Fruit fly (Drosophila melanogaster) whole organism, embryonic: ENCODE measurements around the gene Ugt316A1.

Experiments
- Atf6 ChIP-seq: fragments of 200-800 bp; sonication (Bioruptor generic); IDR thresholded peaks from 2 replicates; pipeline ENCODE4 v1.3.6; 2022; ENCODE audit warnings: missing biosample characterization, missing genetic modification characterization
- Awh ChIP-seq: fragments of 200-800 bp; sonication (Bioruptor generic); IDR thresholded peaks from 2 replicates; pipeline ENCODE4, ENCODE4 v1.3.6; 2022; ENCODE audit warnings: missing biosample characterization, missing genetic modification characterization
- CG1024 ChIP-seq: fragments of 200-800 bp; sonication (Bioruptor generic); IDR thresholded peaks from 2 replicates; pipeline ENCODE4 v1.3.6; 2022; ENCODE audit warnings: missing biosample characterization, missing genetic modification characterization
- CG10431 ChIP-seq: fragments of 200-800 bp; sonication (Bioruptor generic); optimal IDR thresholded peaks from 3 replicates; lab custom pipeline; 2018; ENCODE audit warnings: missing biosample characterization, mild to moderate bottlenecking, missing genetic modification characterization
- CG11247 ChIP-seq: fragments of 200-800 bp; sonication (Bioruptor generic); IDR thresholded peaks from 2 replicates; pipeline ENCODE4 v1.3.6; 2022; ENCODE audit warnings: missing biosample characterization, missing genetic modification characterization
- CG13775 ChIP-seq: fragments of 200-800 bp; sonication (Bioruptor generic); optimal IDR thresholded peaks from 3 replicates; lab custom pipeline; 2017; ENCODE audit warnings: missing biosample characterization, mild to moderate bottlenecking, missing genetic modification characterization
- CG15269 ChIP-seq: fragments of 200-800 bp; sonication (Bioruptor generic); optimal IDR thresholded peaks from 2 replicates; lab custom pipeline; 2018; ENCODE audit warnings: missing biosample characterization, mild to moderate bottlenecking, missing genetic modification characterization, moderate library complexity
- CG1529 ChIP-seq: fragments of 200-800 bp; sonication (Bioruptor generic); optimal IDR thresholded peaks from 3 replicates; lab custom pipeline; 2018; ENCODE audit warnings: missing biosample characterization, missing genetic modification characterization
- CG1602 ChIP-seq: fragments of 200-800 bp; sonication (Bioruptor generic); optimal IDR thresholded peaks from 3 replicates; lab custom pipeline; 2016; ENCODE audit warnings: missing biosample characterization, missing genetic modification characterization
- CG1603 ChIP-seq: fragments of 200-800 bp; sonication (Bioruptor generic); optimal IDR thresholded peaks from 2 replicates; lab custom pipeline; 2019; ENCODE audit warnings: missing biosample characterization, mild to moderate bottlenecking, missing genetic modification characterization, moderate library complexity
- CG18599 ChIP-seq: fragments of 200-800 bp; sonication (Bioruptor generic); optimal IDR thresholded peaks from 3 replicates; lab custom pipeline; 2017; ENCODE audit warnings: missing biosample characterization, missing genetic modification characterization, mild to moderate bottlenecking, moderate library complexity, missing genetic modification reagents
- CG31441 ChIP-seq: fragments of 200-800 bp; sonication (Bioruptor generic); IDR thresholded peaks from 2 replicates; pipeline ENCODE4 v1.3.6; 2022; ENCODE audit warnings: missing biosample characterization, missing genetic modification characterization
- CG3281 ChIP-seq: fragments of 200-800 bp; sonication (Bioruptor generic); optimal IDR thresholded peaks from 3 replicates; lab custom pipeline; 2017; ENCODE audit warnings: missing biosample characterization, mild to moderate bottlenecking, missing genetic modification characterization
- CG4707 ChIP-seq: fragments of 200-800 bp; sonication (Bioruptor generic); optimal IDR thresholded peaks from 2 replicates; lab custom pipeline; 2018; ENCODE audit warnings: missing biosample characterization, mild to moderate bottlenecking, missing genetic modification characterization, moderate library complexity
- CG4854 ChIP-seq: fragments of 200-800 bp; sonication (Bioruptor generic); optimal IDR thresholded peaks from 2 replicates; lab custom pipeline; 2016; ENCODE audit warnings: missing biosample characterization, missing genetic modification characterization, inconsistent platforms
- CG6689 ChIP-seq: fragments of 200-800 bp; sonication (Bioruptor generic); IDR thresholded peaks from 2 replicates; pipeline ENCODE4 v1.3.6; 2022; ENCODE audit warnings: missing biosample characterization, missing genetic modification characterization
- CG7839 ChIP-seq: fragments of 200-800 bp; sonication (Bioruptor generic); optimal IDR thresholded peaks from 3 replicates; lab custom pipeline; 2018; ENCODE audit warnings: missing biosample characterization, mild to moderate bottlenecking, missing genetic modification characterization, moderate library complexity
- CG7928 ChIP-seq: fragments of 200-800 bp; sonication (Bioruptor generic); optimal IDR thresholded peaks from 2 replicates; lab custom pipeline; 2017; ENCODE audit warnings: missing biosample characterization, mild to moderate bottlenecking, missing genetic modification characterization
- CG8388 ChIP-seq: fragments of 200-800 bp; sonication (Bioruptor generic); optimal IDR thresholded peaks from 2 replicates; lab custom pipeline; 2019; ENCODE audit warnings: missing biosample characterization, mild to moderate bottlenecking, missing genetic modification characterization, moderate library complexity
- CG8765 ChIP-seq: fragments of 200-800 bp; sonication (Bioruptor generic); IDR thresholded peaks from 2 replicates; pipeline ENCODE4 v1.3.6; 2022; ENCODE audit warnings: missing biosample characterization, missing genetic modification characterization
- Camta ChIP-seq: fragments of 200-800 bp; sonication (Bioruptor generic); optimal IDR thresholded peaks from 2 replicates; lab custom pipeline; 2016; ENCODE audit warnings: missing biosample characterization, missing genetic modification characterization
- D ChIP-seq, 2 experiments: fragments of 200-800 bp in 1 of 2; fragments of >200 bp in 1 of 2; sonication (Bioruptor generic) in 1 of 2; optimal IDR thresholded peaks; 2 replicates in 1 of 2; 3 replicates in 1 of 2; lab custom pipeline; 2017; ENCODE audit warnings: mild to moderate bottlenecking in 1 of 2, missing biosample characterization in 1 of 2, missing genetic modification characterization in 1 of 2, missing genetic modification reagents in 1 of 2
- Dip2 ChIP-seq: fragments of 200-800 bp; sonication (Bioruptor generic); IDR thresholded peaks from 2 replicates; pipeline ENCODE4 v1.3.6; 2022; ENCODE audit warnings: missing biosample characterization, missing genetic modification characterization
- Elba2 ChIP-seq: fragments of 200-800 bp; sonication (Bioruptor generic); optimal IDR thresholded peaks from 3 replicates; lab custom pipeline; 2016; ENCODE audit warnings: missing biosample characterization, missing genetic modification characterization
- HHEX ChIP-seq: fragments of 200-800 bp; sonication (Bioruptor generic); optimal IDR thresholded peaks from 3 replicates; lab custom pipeline; 2017; ENCODE audit warnings: missing biosample characterization, mild to moderate bottlenecking, missing genetic modification characterization, missing genetic modification reagents
- Nf-YB ChIP-seq: fragments of 200-800 bp; sonication (Bioruptor generic); optimal IDR thresholded peaks from 3 replicates; lab custom pipeline; 2019; ENCODE audit warnings: missing biosample characterization, mild to moderate bottlenecking, missing genetic modification characterization, moderate library complexity
- Oaz ChIP-seq: fragments of 200-800 bp; sonication (Bioruptor generic); IDR thresholded peaks from 2 replicates; pipeline ENCODE4 v1.3.6; 2022; ENCODE audit warnings: missing biosample characterization, missing genetic modification characterization
- Optix ChIP-seq: fragments of 200-800 bp; sonication (Bioruptor generic); IDR thresholded peaks from 3 replicates; pipeline ENCODE4 v1.3.6; 2022; ENCODE audit warnings: missing biosample characterization, missing genetic modification characterization
- Ssrp ChIP-seq: fragments of 200-800 bp; sonication (Bioruptor generic); optimal IDR thresholded peaks from 2 replicates; lab custom pipeline; 2018; ENCODE audit warnings: missing biosample characterization, mild to moderate bottlenecking, missing genetic modification characterization, moderate library complexity
- abd-A ChIP-seq: fragments of 200-800 bp; sonication (Bioruptor generic); optimal IDR thresholded peaks from 3 replicates; lab custom pipeline; 2019; ENCODE audit warnings: missing biosample characterization, mild to moderate bottlenecking, missing genetic modification characterization, moderate library complexity
- ac ChIP-seq: fragments of 200-800 bp; sonication (Bioruptor generic); optimal IDR thresholded peaks from 3 replicates; lab custom pipeline; 2017; ENCODE audit warnings: missing biosample characterization, mild to moderate bottlenecking, missing genetic modification characterization
- bowl ChIP-seq: fragments of 200-800 bp; sonication (Bioruptor generic); IDR thresholded peaks from 2 replicates; pipeline ENCODE4 v1.3.6; 2022; ENCODE audit warnings: missing biosample characterization, missing genetic modification characterization
- btn ChIP-seq: fragments of 200-800 bp; sonication (Bioruptor generic); optimal IDR thresholded peaks from 2 replicates; lab custom pipeline; 2016; ENCODE audit warnings: missing biosample characterization, missing genetic modification characterization
- cg ChIP-seq: fragments of 200-800 bp; sonication (Bioruptor generic); optimal IDR thresholded peaks from 3 replicates; lab custom pipeline; 2019; ENCODE audit warnings: missing biosample characterization, mild to moderate bottlenecking, missing genetic modification characterization, moderate library complexity
- chif ChIP-seq, 2 experiments: fragments of 200-800 bp; sonication (Bioruptor generic); optimal IDR thresholded peaks; 3 replicates each; lab custom pipeline; 2016; ENCODE audit warnings: missing biosample characterization in 2 of 2, missing genetic modification characterization in 2 of 2
- chinmo ChIP-seq: fragments of 200-800 bp; sonication (Bioruptor generic); IDR thresholded peaks from 4 replicates; pipeline ENCODE4 v1.3.6; 2022; ENCODE audit warnings: missing biosample characterization, missing genetic modification characterization; ENCODE audit not compliant: partially characterized antibody
- ci ChIP-seq: fragments of 200-800 bp; sonication (Bioruptor generic); IDR thresholded peaks from 3 replicates; pipeline ENCODE4 v1.3.6; 2022; ENCODE audit warnings: missing biosample characterization, missing genetic modification characterization
- ewg ChIP-seq: fragments of 200-800 bp; sonication (Bioruptor generic); optimal IDR thresholded peaks from 3 replicates; lab custom pipeline; 2017; ENCODE audit warnings: mild to moderate bottlenecking, missing biosample characterization, missing genetic modification reagents, missing genetic modification characterization
- maf-S ChIP-seq: fragments of 200-800 bp; sonication (Bioruptor generic); optimal IDR thresholded peaks from 2 replicates; lab custom pipeline; 2016; ENCODE audit warnings: missing biosample characterization, missing genetic modification characterization
- mirr ChIP-seq: fragments of 200-800 bp; sonication (Bioruptor generic); optimal IDR thresholded peaks from 3 replicates; lab custom pipeline; 2018; ENCODE audit warnings: missing biosample characterization, mild to moderate bottlenecking, missing genetic modification characterization
- nau ChIP-seq: fragments of 200-800 bp; sonication (Bioruptor generic); optimal IDR thresholded peaks from 3 replicates; lab custom pipeline; 2017; ENCODE audit warnings: missing biosample characterization, mild to moderate bottlenecking, missing genetic modification characterization, missing genetic modification reagents
- pnt ChIP-seq: fragments of 200-800 bp; sonication (Bioruptor generic); optimal IDR thresholded peaks from 3 replicates; lab custom pipeline; 2016; ENCODE audit warnings: missing biosample characterization, missing genetic modification characterization
- psq ChIP-seq: fragments of 200-800 bp; sonication (Bioruptor generic); optimal IDR thresholded peaks from 2 replicates; lab custom pipeline; 2017; ENCODE audit warnings: missing biosample characterization, missing genetic modification characterization
- sens ChIP-seq: fragments of 200-800 bp; sonication (Bioruptor generic); peaks from one replicate; lab custom pipeline; 2016; ENCODE audit warnings: missing biosample characterization, missing genetic modification characterization
- sens-2 ChIP-seq: fragments of 200-800 bp; sonication (Bioruptor generic); IDR thresholded peaks from 2 replicates; pipeline ENCODE4 v1.3.6; 2022; ENCODE audit warnings: missing biosample characterization, missing genetic modification characterization
- sqz ChIP-seq: fragments of 200-800 bp; sonication (Bioruptor generic); optimal IDR thresholded peaks from 3 replicates; lab custom pipeline; 2018; ENCODE audit warnings: missing biosample characterization, mild to moderate bottlenecking, missing genetic modification characterization
- sr ChIP-seq: fragments of 200-800 bp; sonication (Bioruptor generic); IDR thresholded peaks from 3 replicates; pipeline ENCODE4 v1.3.6; 2022; ENCODE audit warnings: missing biosample characterization, missing genetic modification characterization
- wek ChIP-seq: fragments of 200-800 bp; sonication (Bioruptor generic); optimal IDR thresholded peaks from 3 replicates; lab custom pipeline; 2018; ENCODE audit warnings: missing biosample characterization, mild to moderate bottlenecking, missing genetic modification characterization, moderate library complexity

Ugt316A1 gene

dm6 chr3L:19073029-19073908 lies 10.7 kb upstream of the Ugt316A1 start (continued):
- TF ChIP-seq Camta (no peak), CG8765 (0 out of 2 replicates have a peak, but pooled peaks have one; percentile 17), CG6689 (GFP tag; lab: Robert Waterston, UW) (peak; percentile 18; the same call in 1 of the 2 replicates), sr (GFP tag; lab: Robert Waterston, UW) (peak; percentile 97), CG15269 (no peak), nau (GFP tag; lab: Kevin White, UChicago) (peak; percentile 7), abd-A (tag; lab: Kevin White, UChicago) (peak; percentile 42), Elba2 (no peak), Nf-YB (GFP tag; lab: Kevin White, UChicago) (no peak), chinmo (GFP tag; lab: Robert Waterston, UW) (0 out of 4 replicates have a peak, but pooled peaks have one; percentile 28), CG11247 (GFP tag; lab: Robert Waterston, UW) (0 out of 2 replicates have a peak, but pooled peaks have one; percentile 23), psq (GFP tag; lab: Kevin White, UChicago) (no peak), btn (GFP tag; lab: Kevin White, UChicago) (no peak), CG10431 (no peak), CG7839 (no peak), CG1529 (GFP tag; lab: Kevin White, UChicago) (peak; percentile 36), CG4707 (GFP tag; lab: Kevin White, UChicago) (peak; percentile 10), sens-2 (no peak), HHEX (GFP tag; lab: Kevin White, UChicago) (no peak), CG3281 (no peak), Atf6 (GFP tag; lab: Robert Waterston, UW) (no peak), CG4854 (GFP tag; lab: Kevin White, UChicago) (no peak), Oaz (GFP tag; lab: Robert Waterston, UW) (no peak), Awh (peak; percentile 71; the same call in 1 of the 2 replicates), ci (GFP tag; lab: Robert Waterston, UW) (peak; percentile 69; the same call in 2 of the 3 replicates), maf-S (GFP tag; lab: Kevin White, UChicago) (no peak), ac (GFP tag; lab: Kevin White, UChicago) (no peak), Optix (GFP tag; lab: Robert Waterston, UW) (no peak), wek (GFP tag; lab: Kevin White, UChicago) (peak; percentile 45), ewg (GFP tag; lab: Kevin White, UChicago) (peak; percentile 37), CG31441 (GFP tag; lab: Robert Waterston, UW) (no peak), sens (GFP tag; lab: Kevin White, UChicago) (peak; percentile 61), CG13775 (GFP tag; lab: Kevin White, UChicago) (no peak), Dip2 (GFP tag; lab: Robert Waterston, UW) (no peak), cg (GFP tag; lab: Kevin White, UChicago) (peak; percentile 40), CG7928 (no peak), CG8388 (GFP tag; lab: Kevin White, UChicago) (peak; percentile 1), CG1602 (GFP tag; lab: Kevin White, UChicago) (no peak), CG18599 (peak; percentile 17), bowl (GFP tag; lab: Robert Waterston, UW) (peak; percentile 26; the same call in 1 of the 2 replicates), D (optimal IDR thresholded peaks at IDR 0.05; lab: Kevin White, UChicago) (no peak), D (GFP tag; optimal IDR thresholded peaks at IDR 0.05; lab: Kevin White, UChicago) (peak; percentile 14), CG1024 (GFP tag; lab: Robert Waterston, UW) (0 out of 2 replicates have a peak, but pooled peaks have one; percentile 23), pnt (GFP tag; lab: Kevin White, UChicago) (peak; percentile 4), mirr (GFP tag; lab: Kevin White, UChicago) (no peak), Ssrp (tag; lab: Kevin White, UChicago) (no peak), sqz (GFP tag; lab: Kevin White, UChicago) (peak; percentile 52), chif (GFP tag; optimal IDR thresholded peaks at IDR 0.05; lab: Kevin White, UChicago) (peak in 1 of 2 experiments; percentile 0), CG1603 (tag; lab: Kevin White, UChicago) (peak; percentile 16)
